Worm (Caenorhabditis elegans): ENCODE data around the gene F45H10.5.
A peak's percentile ranks its signal among the peaks of the same experiment; 100 is the strongest.

The F45H10.5 gene

ce11 chrII:13521179-13521616 is 19.5 kb downstream of the F45H10.5 start (continued):
- TF ChIP-seq hrde-1 (tag; optimal IDR thresholded peaks at IDR 0.05; ENCODE audit: borderline replicate concordance) (peak; percentile 95), ceh-40 (GFP tag; IDR thresholded peaks at IDR 0.05) (0 out of 2 replicates have a peak, but pooled peaks have one; percentile 25), tlf-1 (GFP tag; optimal IDR thresholded peaks at IDR 0.05) (peak; percentile 68), F52B5.7 (tag; optimal IDR thresholded peaks at IDR 0.05) (no peak), atf-7 (tag; optimal IDR thresholded peaks at IDR 0.05) (no peak), T07F8.4 (tag; optimal IDR thresholded peaks at IDR 0.05) (no peak), dpl-1 (GFP tag; optimal IDR thresholded peaks at IDR 0.05) (peak; percentile 45), ceh-79 (tag; optimal IDR thresholded peaks at IDR 0.05) (no peak), lsy-27 (tag; optimal IDR thresholded peaks at IDR 0.05; ENCODE audit: borderline replicate concordance, insufficient read depth) (peak; percentile 27), zfh-2 (GFP tag; conservative IDR thresholded peaks at IDR 0.05) (no peak), snpc-1.3 (tag; optimal IDR thresholded peaks at IDR 0.05; ENCODE audit: insufficient read depth) (peak; percentile 97), ccch-3 (GFP tag; optimal IDR thresholded peaks at IDR 0.05) (no peak), C06A6.2 (GFP tag; conservative IDR thresholded peaks at IDR 0.05) (no peak), lin-26 (GFP tag; IDR thresholded peaks at IDR 0.05) (peak; percentile 94), xnd-1 (tag; optimal IDR thresholded peaks at IDR 0.05) (peak; percentile 73), bed-2 (GFP tag; IDR thresholded peaks at IDR 0.05) (no peak), unc-130 (GFP tag; optimal IDR thresholded peaks at IDR 0.05) (peak; percentile 78), rcor-1 (GFP tag; IDR thresholded peaks at IDR 0.05) (peak; percentile 81)

ce11 chrII:13521977-13522404 is 20.3 kb downstream of the F45H10.5 start:
- TF ChIP-seq lsy-27 (tag; optimal IDR thresholded peaks at IDR 0.05; ENCODE audit: borderline replicate concordance, insufficient read depth) (no peak), nhr-179 (tag; optimal IDR thresholded peaks at IDR 0.05) (no peak), snpc-4 (GFP tag; optimal IDR thresholded peaks at IDR 0.05) (peak; percentile 97), snpc-4 (tag; optimal IDR thresholded peaks at IDR 0.05) (peak; percentile 94 to 98 (median 96)), hlh-12 (tag; optimal IDR thresholded peaks at IDR 0.05) (no peak), F39B2.1 (GFP tag; IDR thresholded peaks at IDR 0.05) (no peak), cebp-2 (GFP tag; IDR thresholded peaks at IDR 0.05) (0 out of 2 replicates have a peak, but pooled peaks have one; percentile 8), fkh-3 (tag; optimal IDR thresholded peaks at IDR 0.05) (no peak), dpl-1 (GFP tag; optimal IDR thresholded peaks at IDR 0.05) (no peak), aptf-2 (GFP tag; conservative IDR thresholded peaks at IDR 0.05) (peak; percentile 86), lin-54 (GFP tag; optimal IDR thresholded peaks at IDR 0.05) (peak; percentile 56), snpc-1.1 (tag; optimal IDR thresholded peaks at IDR 0.05; ENCODE audit: insufficient read depth) (peak; percentile 98), sptf-2 (GFP tag; optimal IDR thresholded peaks at IDR 0.05) (no peak), B0261.1 (tag; optimal IDR thresholded peaks at IDR 0.05) (no peak), ceh-100 (GFP tag; IDR thresholded peaks at IDR 0.05) (peak; percentile 54), rpc-1 (optimal IDR thresholded peaks at IDR 0.05) (no peak), rpc-1 (tag; optimal IDR thresholded peaks at IDR 0.05) (no peak), lir-1 (GFP tag; conservative IDR thresholded peaks at IDR 0.05) (no peak), somi-1 (GFP tag; optimal IDR thresholded peaks at IDR 0.05) (no peak), B0035.1 (tag; optimal IDR thresholded peaks at IDR 0.05) (no peak), snpc-1.3 (tag; optimal IDR thresholded peaks at IDR 0.05; ENCODE audit: insufficient read depth) (peak; percentile 74), attf-6 (GFP tag; IDR thresholded peaks at IDR 0.05) (peak; percentile 96), ztf-28 (GFP tag; IDR thresholded peaks at IDR 0.05) (no peak), rec-8 (tag; optimal IDR thresholded peaks at IDR 0.05) (peak in 1 of 2 experiments; percentile 51), mxl-1 (tag; optimal IDR thresholded peaks at IDR 0.05) (no peak), gei-17 (GFP tag; optimal IDR thresholded peaks at IDR 0.05) (no peak), Y67H2A.10 (GFP tag; conservative IDR thresholded peaks at IDR 0.05) (no peak), sea-2 (GFP tag; IDR thresholded peaks at IDR 0.05) (no peak), F57C9.4 (tag; optimal IDR thresholded peaks at IDR 0.05) (no peak), ztf-25 (GFP tag; IDR thresholded peaks at IDR 0.05) (peak; percentile 81; the same call in 1 of the 2 replicates), F57A8.1 (GFP tag; optimal IDR thresholded peaks at IDR 0.05) (no peak), Y79H2A.3 (GFP tag; conservative IDR thresholded peaks at IDR 0.05) (peak; percentile 76), ccch-3 (GFP tag; optimal IDR thresholded peaks at IDR 0.05) (no peak)
